Worm (Caenorhabditis elegans) whole organism, young adult: ENCODE results near the gene ins-35.

Source experiments
- C17E4.6 ChIP-seq: fragments of 200-800 bp; sonication (Bioruptor generic); IDR thresholded peaks from 2 replicates; pipeline ENCODE4 v1.3.6; 2022; ENCODE audit warnings: missing genetic modification reagents, missing genetic modification characterization, missing compliant biosample characterization
- F33H1.4 ChIP-seq: fragments of 200-800 bp; sonication (Bioruptor generic); IDR thresholded peaks from 2 replicates; pipeline ENCODE4 v1.3.6; 2022; ENCODE audit warnings: missing genetic modification reagents, missing genetic modification characterization, missing compliant biosample characterization
- Y56A3A.18 ChIP-seq: fragments of 200-800 bp; sonication (Bioruptor generic); IDR thresholded peaks from 2 replicates; pipeline ENCODE4 v1.3.6; 2022; ENCODE audit warnings: missing genetic modification reagents, missing genetic modification characterization, missing compliant biosample characterization
- Y67H2A.10 ChIP-seq: fragments of 200-800 bp; sonication (Bioruptor generic); conservative IDR thresholded peaks from 2 replicates; pipeline ENCODE4 v1.3.6; 2022; ENCODE audit warnings: missing genetic modification reagents, missing genetic modification characterization, missing compliant biosample characterization
- ccch-3 ChIP-seq: fragments of 200-800 bp; sonication (Bioruptor generic); optimal IDR thresholded peaks from 2 replicates; lab custom pipeline; 2018; ENCODE audit warnings: mild to moderate bottlenecking, missing genetic modification characterization, missing compliant biosample characterization
- dpl-1 ChIP-seq: fragments of 150-350 bp; optimal IDR thresholded peaks from 2 replicates; lab custom pipeline; 2014; ENCODE audit warnings: missing biosample characterization, missing genetic modification reagents, missing genetic modification characterization
- efl-1 ChIP-seq: fragments of 150-350 bp; optimal IDR thresholded peaks from 2 replicates; lab custom pipeline; 2014; ENCODE audit warnings: missing biosample characterization, missing genetic modification reagents, missing genetic modification characterization
- ets-4 ChIP-seq: fragments of 200-800 bp; sonication (Bioruptor generic); optimal IDR thresholded peaks from 2 replicates; lab custom pipeline; 2018; ENCODE audit warnings: mild to moderate bottlenecking, missing genetic modification characterization, missing compliant biosample characterization
- gei-17 ChIP-seq: fragments of 200-800 bp; sonication (Bioruptor generic); optimal IDR thresholded peaks from 2 replicates; lab custom pipeline; 2018; ENCODE audit warnings: mild to moderate bottlenecking, missing genetic modification characterization, missing compliant biosample characterization
- him-1 ChIP-seq: sonication (generic microtip); optimal IDR thresholded peaks from 2 replicates; lab custom pipeline; 2016; ENCODE audit warnings: missing genotype, missing genetic modification reagents, missing genetic modification characterization, missing compliant biosample characterization
- pbrm-1 ChIP-seq: fragments of 200-800 bp; sonication (Bioruptor generic); IDR thresholded peaks from 2 replicates; pipeline ENCODE4 v1.3.6; 2022; ENCODE audit warnings: missing genetic modification reagents, missing genetic modification characterization, missing compliant biosample characterization
- pha-4 ChIP-seq: fragments of 150-350 bp; sonication (generic microtip); optimal IDR thresholded peaks from 2 replicates; lab custom pipeline; 2014; ENCODE audit warnings: missing biosample characterization, missing genetic modification reagents, missing genetic modification characterization
- unc-62 ChIP-seq: fragments of 150-350 bp; optimal IDR thresholded peaks from 2 replicates; lab custom pipeline; 2014; ENCODE audit warnings: missing biosample characterization, missing genetic modification reagents, missing genetic modification characterization

DNA sequence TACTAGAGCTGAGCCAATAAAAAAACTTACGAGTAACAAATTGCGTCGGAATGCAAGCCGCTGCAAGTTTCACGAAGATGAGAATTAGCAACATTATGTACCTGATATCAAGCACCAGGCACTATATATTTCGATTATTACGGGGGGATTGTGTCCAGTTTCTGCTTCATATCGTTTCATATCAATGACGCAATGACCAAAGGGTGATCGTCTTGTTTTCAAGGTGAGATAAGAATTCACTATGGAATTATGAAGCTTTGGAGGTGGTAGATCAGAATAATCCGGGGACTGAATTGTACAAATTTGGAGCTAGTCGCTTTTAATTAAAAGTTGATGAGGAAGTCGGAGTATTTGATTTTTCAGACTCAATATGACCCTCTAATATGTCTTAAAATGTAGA, 8.5 kb upstream of the ins-35 start, which contains the start of gene K02E2.8:
- TF ChIP-seq Y67H2A.10 (GFP tag; lab: Robert Waterston, UW) = no peak
- no peak for TF ChIP-seq pbrm-1 (GFP tag; lab: Robert Waterston, UW)
- no peak for TF ChIP-seq ets-4 (GFP tag; lab: Kevin White, UChicago)
- no peak for TF ChIP-seq F33H1.4 (GFP tag; lab: Robert Waterston, UW)
- no peak for TF ChIP-seq Y56A3A.18 (GFP tag; lab: Robert Waterston, UW)
- no peak for TF ChIP-seq unc-62 (GFP tag; lab: Kevin White, UChicago)
- TF ChIP-seq C17E4.6 (GFP tag; lab: Robert Waterston, UW) = no peak
- no peak for TF ChIP-seq ccch-3
- TF ChIP-seq him-1 (tag; lab: Kevin White, UChicago) = no peak
- TF ChIP-seq pha-4 (tag; lab: Kevin White, UChicago) = no peak
- TF ChIP-seq dpl-1 = no peak
- TF ChIP-seq efl-1 (GFP tag; lab: Kevin White, UChicago) = no peak
- no peak for TF ChIP-seq gei-17 (GFP tag; lab: Kevin White, UChicago)
